Worm (Caenorhabditis elegans) whole organism, L4/young adult: ENCODE data around the gene ver-3.

Experiments
- W03F9.2 ChIP-seq: fragments of 150-350 bp; optimal IDR thresholded peaks from 2 replicates; lab custom pipeline; 2014; ENCODE audit warnings: missing biosample characterization, missing genetic modification characterization
- him-1 ChIP-seq: sonication (generic microtip); optimal IDR thresholded peaks from 2 replicates; lab custom pipeline; 2016; ENCODE audit warnings: missing genotype, missing genetic modification reagents, missing genetic modification characterization, missing compliant biosample characterization

DNA sequence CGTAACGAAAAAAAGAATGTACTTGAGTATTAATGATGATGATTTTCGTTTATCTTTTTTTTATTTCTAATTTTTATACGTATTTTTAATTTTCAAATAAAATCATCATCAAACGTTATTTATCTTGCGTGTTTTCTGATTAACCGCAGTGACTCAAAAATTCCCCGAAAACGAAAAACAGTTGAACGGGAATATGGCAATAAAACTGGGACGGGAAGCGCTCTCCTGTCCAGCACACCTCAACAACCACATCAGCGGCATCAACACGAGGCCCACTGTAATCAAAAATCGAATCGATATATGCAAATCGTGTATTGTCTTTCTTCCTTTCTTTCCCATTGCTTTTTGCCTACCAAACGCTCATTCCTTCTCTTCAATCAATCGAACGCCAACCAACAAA, 33.1 kb upstream of the ver-3 start, which contains the start of gene K09C8.2:
- TF ChIP-seq W03F9.2, result no peak
- TF ChIP-seq him-1, result no peak
